Worm (Caenorhabditis elegans): ENCODE measurements around the gene rnp-7.

rnp-7 gene

DNA sequence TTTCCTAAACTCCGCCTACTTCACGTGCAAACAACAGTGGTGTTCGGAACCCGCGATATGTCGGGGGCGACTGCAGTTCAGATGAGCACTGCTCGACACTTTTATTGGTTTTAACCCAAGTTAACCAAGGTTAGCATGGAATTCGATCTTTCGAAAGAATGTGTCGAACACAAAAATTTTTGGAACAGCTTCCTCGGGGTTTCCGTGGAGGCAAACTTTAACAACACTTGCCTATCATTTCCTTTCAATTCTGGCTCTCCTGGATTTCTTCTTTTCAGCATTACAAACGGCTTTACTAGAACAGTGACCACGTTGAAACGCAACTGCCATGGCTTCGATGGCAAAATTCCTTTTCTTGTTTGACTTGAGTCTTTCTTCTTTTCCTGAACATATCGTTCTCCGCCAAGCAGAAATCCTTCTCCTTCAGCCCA lies 19.7 kb downstream of the rnp-7 start (continued):
- TF ChIP-seq snu-23 (GFP tag; optimal IDR thresholded peaks at IDR 0.05) (peak; percentile 32), mep-1 (tag; optimal IDR thresholded peaks at IDR 0.05) (no peak), nhr-85 (tag) (peak; percentile 14), lsy-2 (tag; optimal IDR thresholded peaks at IDR 0.05) (peak; percentile 3 to 15), pag-3 (tag; optimal IDR thresholded peaks at IDR 0.05; ENCODE audit: borderline replicate concordance, insufficient read depth) (no peak), ceh-82 (tag; optimal IDR thresholded peaks at IDR 0.05) (no peak), ces-1 (GFP tag; optimal IDR thresholded peaks at IDR 0.05) (no peak), unc-30 (tag; optimal IDR thresholded peaks at IDR 0.05) (no peak), sup-37 (GFP tag; optimal IDR thresholded peaks at IDR 0.05) (no peak), efl-3 (GFP tag; optimal IDR thresholded peaks at IDR 0.05) (no peak), tlp-1 (tag; optimal IDR thresholded peaks at IDR 0.05) (no peak), fos-1 (tag; optimal IDR thresholded peaks at IDR 0.05) (no peak), aha-1 (tag; optimal IDR thresholded peaks at IDR 0.05) (no peak), nhr-11 (tag; optimal IDR thresholded peaks at IDR 0.05) (no peak), nhr-71 (tag; optimal IDR thresholded peaks at IDR 0.05) (peak; percentile 74), alr-1 (tag; optimal IDR thresholded peaks at IDR 0.05; ENCODE audit: borderline replicate concordance) (no peak), zag-1 (tag; optimal IDR thresholded peaks at IDR 0.05) (no peak), nhr-90 (tag; optimal IDR thresholded peaks at IDR 0.05; ENCODE audit: poor library complexity) (peak; percentile 76), lin-39 (tag; optimal IDR thresholded peaks at IDR 0.05) (peak; percentile 50), unc-62 (GFP tag; optimal IDR thresholded peaks at IDR 0.05) (no peak), pqm-1 (tag; optimal IDR thresholded peaks at IDR 0.05) (no peak), ceh-63 (GFP tag; optimal IDR thresholded peaks at IDR 0.05) (no peak), hlh-17 (GFP tag; optimal IDR thresholded peaks at IDR 0.05; ENCODE audit: borderline replicate concordance) (no peak), sox-4 (tag; optimal IDR thresholded peaks at IDR 0.05) (no peak), elt-3 (tag; optimal IDR thresholded peaks at IDR 0.05) (no peak), isw-1 (GFP tag; IDR thresholded peaks at IDR 0.05) (no peak), ceh-8 (GFP tag; optimal IDR thresholded peaks at IDR 0.05) (no peak), dsc-1 (tag; optimal IDR thresholded peaks at IDR 0.05) (no peak), zip-4 (GFP tag; optimal IDR thresholded peaks at IDR 0.05) (no peak)

DNA sequence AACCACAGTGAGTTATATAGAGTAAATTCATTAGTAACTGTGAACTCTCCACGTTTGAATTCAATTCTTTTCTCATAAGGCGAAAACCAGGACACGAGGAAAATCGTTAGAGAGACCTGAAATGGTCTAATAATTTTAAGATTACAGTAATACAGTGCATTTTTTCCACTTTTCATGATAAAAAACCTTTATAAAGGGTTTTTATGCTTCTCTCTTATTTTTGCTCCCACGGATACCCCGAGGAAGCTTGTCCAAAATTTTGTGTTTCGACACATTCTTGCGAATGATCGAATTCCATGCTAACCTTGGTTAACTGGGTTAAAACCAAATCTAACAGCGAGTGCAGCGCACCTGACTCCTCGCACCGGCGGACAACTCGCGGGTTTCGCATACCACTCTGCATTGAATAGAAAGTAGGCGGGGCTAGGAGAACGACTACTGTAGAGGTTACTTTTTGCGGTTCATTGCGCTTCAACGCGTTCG lies 20.7 kb downstream of the rnp-7 start:
- TF ChIP-seq lin-14 (GFP tag; optimal IDR thresholded peaks at IDR 0.05): peak; percentile 44
- TF ChIP-seq lsy-2 (tag; optimal IDR thresholded peaks at IDR 0.05): peak in 1 of 2 experiments; percentile 41
- no peak for TF ChIP-seq hpl-2 (GFP tag; optimal IDR thresholded peaks at IDR 0.05)
- no peak for TF ChIP-seq unc-130 (tag; optimal IDR thresholded peaks at IDR 0.05)
- TF ChIP-seq nhr-76 (tag; optimal IDR thresholded peaks at IDR 0.05): no peak
- peak; percentile 28 to 43 for TF ChIP-seq efl-1 (optimal IDR thresholded peaks at IDR 0.05)
- peak in 1 of 2 experiments; percentile 62 for TF ChIP-seq efl-1 (GFP tag; optimal IDR thresholded peaks at IDR 0.05 in 1 of 2)
- no peak for TF ChIP-seq ceh-8 (GFP tag; optimal IDR thresholded peaks at IDR 0.05)
- no peak for TF ChIP-seq F16B12.6 (tag; optimal IDR thresholded peaks at IDR 0.05)
- no peak for TF ChIP-seq lin-39 (tag; optimal IDR thresholded peaks at IDR 0.05)
- peak; percentile 94 for TF ChIP-seq nhr-85 (tag)
- TF ChIP-seq xbp-1 (tag; optimal IDR thresholded peaks at IDR 0.05): peak; percentile 23
- no peak for TF ChIP-seq C34B4.2 (tag; optimal IDR thresholded peaks at IDR 0.05)
- TF ChIP-seq ceh-82 (tag; optimal IDR thresholded peaks at IDR 0.05): peak in 2 of 3 experiments; percentile 0 to 18
- peak; percentile 39 for TF ChIP-seq swsn-7 (tag; optimal IDR thresholded peaks at IDR 0.05)
- TF ChIP-seq nhr-84 (tag; optimal IDR thresholded peaks at IDR 0.05): no peak
- no peak for TF ChIP-seq tbx-2 (tag; optimal IDR thresholded peaks at IDR 0.05)
- peak; percentile 79 for TF ChIP-seq nhr-19 (GFP tag; conservative IDR thresholded peaks at IDR 0.05)
- TF ChIP-seq egl-13 (tag; optimal IDR thresholded peaks at IDR 0.05): no peak
- TF ChIP-seq fkh-4 (tag; optimal IDR thresholded peaks at IDR 0.05; ENCODE audit: borderline replicate concordance): no peak
- TF ChIP-seq mep-1 (tag; optimal IDR thresholded peaks at IDR 0.05): no peak
- no peak for TF ChIP-seq mdl-1 (tag; optimal IDR thresholded peaks at IDR 0.05)
- TF ChIP-seq pag-3 (tag; optimal IDR thresholded peaks at IDR 0.05; ENCODE audit: borderline replicate concordance, insufficient read depth): no peak
- TF ChIP-seq elt-2 (tag; optimal IDR thresholded peaks at IDR 0.05): peak; percentile 46
- TF ChIP-seq pax-3 (tag; optimal IDR thresholded peaks at IDR 0.05): no peak
- no peak for TF ChIP-seq pqm-1 (tag; optimal IDR thresholded peaks at IDR 0.05)
- TF ChIP-seq ceh-63 (GFP tag; optimal IDR thresholded peaks at IDR 0.05): no peak
- TF ChIP-seq nhr-90 (tag; optimal IDR thresholded peaks at IDR 0.05; ENCODE audit: poor library complexity): peak; percentile 83
- no peak for TF ChIP-seq lin-13 (GFP tag; optimal IDR thresholded peaks at IDR 0.05)
- TF ChIP-seq nhr-237 (tag; optimal IDR thresholded peaks at IDR 0.05): no peak
- no peak for TF ChIP-seq jun-1 (tag; optimal IDR thresholded peaks at IDR 0.05)
- TF ChIP-seq ces-1 (GFP tag; optimal IDR thresholded peaks at IDR 0.05): no peak
- TF ChIP-seq ceh-88 (GFP tag; IDR thresholded peaks at IDR 0.05): peak; percentile 41; the same call in 1 of the 2 replicates
